Fruit fly (Drosophila melanogaster): ENCODE measurements around the gene mthl11.

The mthl11 gene

DNA sequence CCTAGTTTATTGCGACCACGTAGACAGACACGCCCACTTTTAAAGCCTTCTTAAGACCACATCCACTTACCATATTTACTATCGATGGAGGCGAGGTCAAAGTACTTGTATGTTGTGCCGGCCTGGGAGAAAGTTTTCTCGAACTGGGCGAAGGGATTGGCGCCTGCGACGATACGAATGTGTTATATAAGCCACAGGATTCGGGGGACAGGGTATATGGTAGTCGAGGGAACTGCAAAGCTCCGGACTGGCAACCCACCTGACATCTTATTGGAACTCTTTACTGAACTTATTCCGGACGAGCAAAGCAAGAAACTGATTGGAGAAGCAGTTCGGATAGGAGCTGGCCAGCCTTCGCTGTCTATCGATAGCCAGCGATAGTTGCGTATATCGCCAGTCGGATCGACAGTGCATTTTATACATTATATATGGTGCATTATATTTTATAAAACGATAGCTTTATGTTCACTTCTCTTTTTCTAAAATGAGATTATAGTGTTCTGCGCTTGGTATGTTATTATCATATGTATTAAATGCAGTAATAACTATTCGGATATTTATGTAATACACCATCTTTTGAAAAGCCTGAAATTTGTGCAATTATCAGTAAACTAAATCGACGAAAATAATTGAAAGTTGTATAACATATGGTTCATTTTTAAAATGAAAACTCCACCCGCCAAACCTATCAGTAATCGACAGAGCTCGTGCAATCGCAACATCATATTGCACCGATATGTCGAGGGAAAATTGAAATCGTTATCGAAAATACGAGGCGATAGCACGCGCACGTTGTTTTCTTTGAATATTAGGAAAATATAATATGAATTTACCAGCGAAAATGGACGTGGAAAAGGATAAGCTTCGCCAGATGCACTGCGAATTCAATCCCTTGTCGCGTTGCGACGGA, 12.0 kb downstream of the mthl11 start, which contains the start of the genes Irp-1B and Rrp46:
Irp-1B (minus strand) TSS at position 320 of the 910 bp plus-strand sequence.
Rrp46 (plus strand) TSS at position 752 of the 910 bp plus-strand sequence.
- no peak for TF ChIP-seq noc (tag; optimal IDR thresholded peaks at IDR 0.05)

DNA sequence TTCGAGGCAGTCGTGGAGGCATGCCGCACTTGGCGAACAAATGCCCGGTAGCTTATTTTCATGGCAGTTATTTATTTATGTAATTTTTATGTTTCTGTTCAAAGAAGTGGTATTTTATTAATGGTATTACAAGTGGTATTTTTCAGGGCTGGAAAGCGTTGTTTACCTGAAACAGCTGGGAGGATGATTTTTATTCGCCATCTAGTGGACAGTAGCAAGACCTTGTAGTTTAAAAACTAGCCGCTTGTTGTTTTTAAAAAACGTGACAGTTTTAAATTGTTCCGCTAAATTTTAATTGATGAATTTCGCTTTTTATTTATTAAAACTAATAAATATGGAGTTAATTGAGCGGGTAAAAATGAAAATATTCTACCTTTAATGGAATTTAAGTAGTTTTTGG, 15.1 kb downstream of the mthl11 start, which contains the start of gene CG6345:
CG6345 (minus strand) TSS at position 124 of the 400 bp plus-strand sequence.
- no peak for TF ChIP-seq noc (tag; optimal IDR thresholded peaks at IDR 0.05)

DNA sequence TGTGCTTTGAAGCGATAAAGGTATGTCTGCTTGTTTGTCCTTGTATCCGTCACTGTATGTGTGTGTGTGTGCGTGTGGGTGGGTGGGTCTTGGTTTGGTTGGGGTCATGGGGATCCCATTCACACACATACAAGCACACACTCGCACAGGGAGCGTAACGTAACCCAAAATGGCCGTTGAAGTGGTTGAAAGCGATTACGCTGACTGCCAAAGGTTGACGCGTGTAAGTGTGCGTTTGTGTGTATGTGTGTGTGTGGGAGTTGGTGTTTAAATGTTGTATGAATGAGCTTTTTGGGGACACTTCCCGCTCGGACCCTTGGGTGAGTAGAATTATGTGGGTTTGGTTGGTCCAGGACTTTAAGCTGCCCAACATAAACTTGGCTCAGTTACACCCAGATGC, 20.3 kb downstream of the mthl11 start:
- TF ChIP-seq noc (tag; optimal IDR thresholded peaks at IDR 0.05) = no peak

DNA sequence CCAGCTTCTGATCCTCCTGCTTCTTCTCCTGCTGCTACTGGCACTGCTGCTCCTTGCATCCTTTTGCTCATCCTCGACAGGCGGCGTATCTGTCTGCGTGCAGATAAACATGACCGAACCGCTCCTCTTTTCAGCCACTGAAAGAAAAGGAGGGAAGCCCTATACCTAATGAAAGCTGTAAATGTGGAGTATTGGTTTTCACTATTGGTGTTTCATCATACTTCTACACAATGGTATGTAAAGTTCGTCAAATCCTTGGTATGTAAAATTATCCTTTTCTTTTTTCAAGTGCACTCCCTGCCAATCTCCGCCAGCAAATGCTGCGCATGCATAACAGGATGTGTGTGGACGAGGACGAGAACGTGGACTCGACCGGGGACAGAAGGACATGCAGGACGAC, 27.5 kb downstream of the mthl11 start, which contains the start of gene CG46270:
CG46270 (minus strand) TSS at position 101 of the 400 bp plus-strand sequence.
- TF ChIP-seq noc (tag; optimal IDR thresholded peaks at IDR 0.05) = no peak

DNA sequence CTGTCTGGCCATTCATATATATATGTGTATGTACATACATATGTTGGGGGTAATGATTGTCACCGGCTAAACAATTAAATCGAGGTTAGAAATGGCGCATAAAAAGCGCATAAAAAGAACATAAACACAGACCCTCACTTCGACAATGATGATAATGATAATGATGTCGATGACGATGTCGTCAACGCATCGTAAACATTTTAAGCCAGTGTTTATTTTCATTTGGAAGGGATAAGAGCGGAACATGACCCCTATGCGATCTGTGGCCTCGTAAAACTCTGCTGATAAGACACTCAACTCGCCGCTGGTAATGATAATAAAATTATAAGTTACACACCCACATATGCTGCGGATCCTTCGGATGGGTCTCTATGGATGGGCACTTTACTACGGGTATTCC, 30.3 kb downstream of the mthl11 start:
- TF ChIP-seq noc (tag; optimal IDR thresholded peaks at IDR 0.05) = no peak

DNA sequence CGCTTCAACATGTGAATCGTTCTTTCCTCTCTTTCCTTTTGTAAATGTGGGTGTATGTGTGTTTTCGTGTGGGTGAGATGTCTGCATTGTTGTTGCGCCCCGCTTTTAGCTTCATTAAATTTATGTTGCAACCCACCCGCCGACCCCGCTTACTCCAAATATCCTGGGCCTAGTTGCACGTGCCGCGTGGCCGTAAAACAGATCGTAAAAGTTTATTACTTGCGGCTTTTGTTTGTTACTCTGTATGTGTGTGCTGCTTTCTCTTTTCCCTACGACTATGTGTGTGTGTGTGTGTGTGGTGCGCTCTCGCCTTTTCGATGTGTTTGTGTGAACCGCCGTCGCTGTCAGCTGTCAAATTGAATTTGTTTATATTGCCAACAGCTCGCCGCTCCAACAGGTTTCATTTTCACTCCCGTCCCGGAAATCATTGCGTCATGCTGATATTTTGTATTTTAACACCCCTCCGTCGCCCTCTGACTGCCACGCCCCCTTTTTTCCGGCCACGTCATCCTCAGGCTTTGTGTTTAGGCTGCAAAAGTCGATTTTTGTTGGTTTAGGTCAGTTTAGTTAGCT, 32.7 kb downstream of the mthl11 start:
- TF ChIP-seq noc (tag; optimal IDR thresholded peaks at IDR 0.05) = no peak

DNA sequence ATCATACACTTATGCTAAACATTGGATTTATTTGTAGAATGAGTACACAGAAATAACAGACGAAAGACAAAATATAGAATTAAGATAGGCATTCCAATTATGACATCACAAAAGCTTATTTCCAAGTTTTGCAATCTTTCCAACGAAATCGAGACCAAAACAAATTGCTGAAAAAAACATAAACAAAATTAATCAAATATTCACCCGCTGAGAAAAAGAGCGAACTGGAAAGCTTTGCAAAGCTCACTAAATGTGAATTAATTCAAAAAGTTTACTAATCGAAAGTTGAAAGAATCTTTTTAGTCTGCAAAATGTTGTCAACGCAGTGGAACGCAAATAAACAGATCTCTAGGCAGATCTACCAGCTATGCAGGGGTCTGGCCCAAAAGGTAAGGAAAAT, 33.7 kb downstream of the mthl11 start, which contains the start of gene Cyp12e1:
Cyp12e1 (plus strand) TSS at position 301 of the 400 bp plus-strand sequence.
- TF ChIP-seq noc (tag; optimal IDR thresholded peaks at IDR 0.05) = no peak

DNA sequence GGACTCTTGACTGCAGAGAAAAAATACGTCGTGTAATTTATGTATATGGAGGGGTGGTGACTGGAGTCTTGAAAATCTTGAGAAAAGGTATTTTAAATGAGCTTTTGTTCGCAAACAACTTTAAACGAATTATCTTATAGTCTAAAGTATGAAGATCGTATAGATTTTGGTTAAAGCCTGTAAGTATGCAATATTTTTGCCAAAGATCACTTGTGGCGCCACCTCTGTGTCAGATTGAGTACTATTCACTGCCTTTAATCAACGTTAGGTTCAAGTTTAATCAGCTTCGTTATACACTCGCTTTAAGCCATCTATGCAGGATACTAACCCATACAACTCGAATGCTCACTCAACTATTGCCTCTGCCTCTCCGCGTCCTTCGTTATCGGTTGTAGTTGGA, 36.2 kb downstream of the mthl11 start:
- no peak for TF ChIP-seq noc (tag; optimal IDR thresholded peaks at IDR 0.05)

DNA sequence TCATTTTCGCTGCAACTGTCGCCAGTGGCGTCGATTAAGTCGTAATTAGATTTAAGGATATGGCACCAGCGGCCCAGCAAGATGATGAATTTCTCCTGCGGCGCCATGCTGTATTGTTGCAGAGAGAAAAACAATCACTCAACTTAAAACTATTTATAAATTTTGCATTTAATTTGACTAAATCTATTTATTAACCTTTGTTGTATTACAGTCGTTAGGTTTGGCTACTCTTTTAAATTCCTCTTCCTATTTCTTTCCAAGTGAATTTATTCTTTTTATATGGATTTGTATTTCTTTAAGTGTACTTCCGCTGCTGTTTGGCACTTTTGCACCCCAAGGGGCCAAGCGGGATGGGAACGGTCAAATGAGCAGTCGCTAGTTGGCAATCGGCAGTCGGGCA, 48.1 kb downstream of the mthl11 start:
- no peak for TF ChIP-seq noc (tag; optimal IDR thresholded peaks at IDR 0.05)

All from whole organism, larva.